Fruit fly (Drosophila melanogaster) whole organism, prepupa: ENCODE data around the gene Hf.
A peak's percentile ranks its signal among the peaks of the same experiment; 100 is the strongest.

Experiments used
- Blimp-1 ChIP-seq: fragments of 200-800 bp; sonication (Bioruptor generic); optimal IDR thresholded peaks from 3 replicates; lab custom pipeline; 2017; ENCODE audit warnings: missing biosample characterization, missing genetic modification characterization, mild to moderate bottlenecking, moderate library complexity, missing genetic modification reagents
- CG10631 ChIP-seq: fragments of 200-800 bp; sonication (Bioruptor generic); optimal IDR thresholded peaks from 2 replicates; lab custom pipeline; 2016; ENCODE audit warnings: missing biosample characterization, missing genetic modification characterization
- CG11294 ChIP-seq: fragments of 200-800 bp; sonication (Bioruptor generic); IDR thresholded peaks from 2 replicates; pipeline ENCODE4 v1.3.6; 2022; ENCODE audit warnings: missing biosample characterization, missing genetic modification characterization
- CG15336 ChIP-seq: fragments of 200-800 bp; sonication (Bioruptor generic); IDR thresholded peaks from 2 replicates; pipeline ENCODE4 v1.3.6; 2022; ENCODE audit warnings: missing biosample characterization, missing genetic modification characterization
- CG16779 ChIP-seq: fragments of 200-800 bp; sonication (Bioruptor generic); optimal IDR thresholded peaks from 3 replicates; lab custom pipeline; 2017; ENCODE audit warnings: missing biosample characterization, mild to moderate bottlenecking, missing genetic modification characterization
- CG31627 ChIP-seq: fragments of 200-800 bp; sonication (Bioruptor generic); optimal IDR thresholded peaks from 3 replicates; lab custom pipeline; 2016; ENCODE audit warnings: missing biosample characterization, missing genetic modification characterization
- CG32006 ChIP-seq: fragments of 200-800 bp; sonication (Bioruptor generic); optimal IDR thresholded peaks from 3 replicates; lab custom pipeline; 2017; ENCODE audit warnings: missing biosample characterization, mild to moderate bottlenecking, missing genetic modification characterization
- CG3919 ChIP-seq: fragments of 200-800 bp; sonication (Bioruptor generic); optimal IDR thresholded peaks from 3 replicates; lab custom pipeline; 2016; ENCODE audit warnings: missing biosample characterization, missing genetic modification characterization
- CG4318 ChIP-seq: fragments of 200-800 bp; sonication (Bioruptor generic); optimal IDR thresholded peaks from 3 replicates; lab custom pipeline; 2017; ENCODE audit warnings: missing biosample characterization, mild to moderate bottlenecking, missing genetic modification characterization
- CG6276 ChIP-seq: fragments of 200-800 bp; sonication (Bioruptor generic); optimal IDR thresholded peaks from 2 replicates; lab custom pipeline; 2017; ENCODE audit warnings: missing biosample characterization, mild to moderate bottlenecking, missing genetic modification characterization
- CG6792 ChIP-seq: fragments of 200-800 bp; sonication (Bioruptor generic); optimal IDR thresholded peaks from 3 replicates; lab custom pipeline; 2016; ENCODE audit warnings: missing biosample characterization, missing genetic modification characterization
- CG6854 ChIP-seq: fragments of 200-800 bp; sonication (Bioruptor generic); optimal IDR thresholded peaks from 2 replicates; lab custom pipeline; 2017; ENCODE audit warnings: missing biosample characterization, mild to moderate bottlenecking, missing genetic modification characterization
- CG7368 ChIP-seq: fragments of 200-800 bp; sonication (Bioruptor generic); optimal IDR thresholded peaks from 3 replicates; lab custom pipeline; 2016; ENCODE audit warnings: missing biosample characterization, missing genetic modification characterization
- Eip78C ChIP-seq: fragments of 200-800 bp; sonication (Bioruptor generic); peaks from one replicate; lab custom pipeline; 2016; ENCODE audit warnings: missing biosample characterization, missing genetic modification characterization
- Ets96B ChIP-seq: fragments of 200-800 bp; optimal IDR thresholded peaks from 2 replicates; lab custom pipeline; 2019; ENCODE audit warnings: missing biosample characterization, mild to moderate bottlenecking, missing genetic modification characterization, moderate library complexity
- Hr39 ChIP-seq: fragments of 200-800 bp; sonication (Bioruptor generic); optimal IDR thresholded peaks from 2 replicates; lab custom pipeline; 2016; ENCODE audit warnings: missing biosample characterization, missing genetic modification characterization
- Hr4 ChIP-seq: fragments of 200-800 bp; sonication (Bioruptor generic); optimal IDR thresholded peaks from 3 replicates; lab custom pipeline; 2016; ENCODE audit warnings: missing biosample characterization, missing genetic modification characterization
- Lpt ChIP-seq: fragments of 200-800 bp; sonication (Bioruptor generic); optimal IDR thresholded peaks from 3 replicates; lab custom pipeline; 2016; ENCODE audit warnings: missing biosample characterization, missing genetic modification characterization
- Met ChIP-seq: fragments of 200-800 bp; sonication (Bioruptor generic); optimal IDR thresholded peaks from 3 replicates; lab custom pipeline; 2016; ENCODE audit warnings: missing biosample characterization, missing genetic modification characterization
- Smox ChIP-seq: fragments of 200-800 bp; sonication (Bioruptor generic); optimal IDR thresholded peaks from 3 replicates; lab custom pipeline; 2016; ENCODE audit warnings: missing biosample characterization, missing genetic modification characterization
- acj6 ChIP-seq: fragments of 200-800 bp; sonication (Bioruptor generic); optimal IDR thresholded peaks from 3 replicates; lab custom pipeline; 2016; ENCODE audit warnings: missing biosample characterization, missing genetic modification characterization
- cyc ChIP-seq: fragments of 200-800 bp; sonication (Bioruptor generic); optimal IDR thresholded peaks from 3 replicates; lab custom pipeline; 2016; ENCODE audit warnings: missing biosample characterization, missing genetic modification characterization
- dac ChIP-seq: fragments of 200-800 bp; sonication (Bioruptor generic); optimal IDR thresholded peaks from 2 replicates; lab custom pipeline; 2017; ENCODE audit warnings: missing biosample characterization, mild to moderate bottlenecking, missing genetic modification characterization
- eg ChIP-seq: fragments of 200-800 bp; sonication (Bioruptor generic); IDR thresholded peaks from 3 replicates; pipeline ENCODE4 v1.3.6; 2022; ENCODE audit warnings: missing biosample characterization, missing genetic modification characterization
- esn ChIP-seq: fragments of 200-800 bp; sonication (Bioruptor generic); optimal IDR thresholded peaks from 2 replicates; lab custom pipeline; 2016; ENCODE audit warnings: missing biosample characterization, mild to moderate bottlenecking, missing genetic modification characterization, moderate library complexity
- fkh ChIP-seq: fragments of 200-800 bp; sonication (Bioruptor generic); optimal IDR thresholded peaks from 3 replicates; lab custom pipeline; 2017; ENCODE audit warnings: missing biosample characterization, mild to moderate bottlenecking, missing genetic modification characterization, moderate library complexity
- pdm3 ChIP-seq: fragments of 200-800 bp; sonication (Bioruptor generic); optimal IDR thresholded peaks from 3 replicates; lab custom pipeline; 2016; ENCODE audit warnings: missing biosample characterization, missing genetic modification characterization
- salr ChIP-seq, 2 experiments: fragments of 200-800 bp; sonication (Bioruptor generic); optimal IDR thresholded peaks; 3 replicates each; lab custom pipeline; 2016 to 2018; ENCODE audit warnings: missing biosample characterization in 2 of 2, missing genetic modification characterization in 2 of 2, mild to moderate bottlenecking in 1 of 2
- ss ChIP-seq, 2 experiments: fragments of 200-800 bp; sonication (Bioruptor generic); optimal IDR thresholded peaks; 2 replicates in 1 of 2; 3 replicates in 1 of 2; lab custom pipeline; 2017 to 2018; ENCODE audit warnings: mild to moderate bottlenecking in 2 of 2, missing biosample characterization in 2 of 2, missing genetic modification characterization in 2 of 2, moderate library complexity in 1 of 2
- svp ChIP-seq: fragments of 200-800 bp; sonication (Bioruptor generic); peaks from one replicate; lab custom pipeline; 2016; ENCODE audit warnings: missing biosample characterization, missing genetic modification characterization
- vri ChIP-seq: fragments of 200-800 bp; sonication (Bioruptor generic); optimal IDR thresholded peaks from 3 replicates; lab custom pipeline; 2016; ENCODE audit warnings: missing biosample characterization, mild to moderate bottlenecking, missing genetic modification characterization

The Hf gene

dm6 chr2L:19987875-19988665, 20.6 kb upstream of the Hf start:
- TF ChIP-seq CG6276 (GFP tag; lab: Kevin White, UChicago) (no peak), CG7368 (GFP tag; lab: Kevin White, UChicago) (no peak), vri (peak; percentile 37), CG10631 (GFP tag; lab: Kevin White, UChicago) (peak; percentile 27), acj6 (peak; percentile 18), CG4318 (GFP tag; lab: Kevin White, UChicago) (peak; percentile 11), CG31627 (GFP tag; lab: Kevin White, UChicago) (peak; percentile 5), Lpt (no peak), CG32006 (peak; percentile 40), pdm3 (GFP tag; lab: Kevin White, UChicago) (peak; percentile 18), CG11294 (no peak), svp (GFP tag; lab: Kevin White, UChicago) (peak; percentile 58), cyc (peak; percentile 16), Eip78C (peak; percentile 62), esn (peak; percentile 25), fkh (GFP tag; lab: Kevin White, UChicago) (peak; percentile 43)

DNA sequence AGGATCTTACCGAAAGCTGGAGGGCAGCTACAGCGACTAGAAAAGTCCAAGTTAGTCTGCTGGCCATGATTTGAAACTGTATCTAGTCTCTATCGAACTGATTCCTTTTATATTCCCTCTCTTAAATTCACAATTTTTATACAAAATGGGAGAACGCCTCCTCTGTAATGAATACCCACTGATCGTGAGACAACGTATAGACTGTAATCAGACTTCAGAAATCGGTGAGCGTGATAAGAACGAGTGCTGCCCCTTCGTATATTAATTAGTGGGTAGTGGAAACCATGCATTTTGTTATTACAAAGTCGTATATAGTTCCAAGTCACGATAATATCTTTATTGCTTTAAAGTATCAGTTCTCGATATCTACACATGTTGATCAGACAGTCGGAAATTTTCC, 1.1 kb downstream of the Hf start, which contains the start of gene OS9:
Gene OS9 (minus strand): TSS at position 101 of the 400 bp plus-strand sequence.
- TF ChIP-seq Hr39 (no peak), CG3919 (GFP tag; lab: Kevin White, UChicago) (no peak), Hr4 (GFP tag; lab: Kevin White, UChicago) (no peak), CG16779 (tag; lab: Kevin White, UChicago) (no peak), Smox (GFP tag; lab: Kevin White, UChicago) (no peak), Ets96B (no peak), eg (GFP tag; lab: Robert Waterston, UW) (no peak), CG6854 (no peak), CG7368 (GFP tag; lab: Kevin White, UChicago) (no peak), Met (no peak), CG32006 (no peak), ss (GFP tag; optimal IDR thresholded peaks at IDR 0.05; lab: Kevin White, UChicago) (no peak), Eip78C (no peak), Lpt (no peak)

- TF ChIP-seq acj6 (no peak), CG4318 (GFP tag; lab: Kevin White, UChicago) (no peak), CG6276 (GFP tag; lab: Kevin White, UChicago) (no peak), CG6792 (GFP tag; lab: Kevin White, UChicago) (no peak)
Measured at dm6 chr2L:19963836-19964235, 3.6 kb downstream of the Hf start, which contains the start of gene CG10680. TSS of gene CG10680 (plus strand) at chr2L:19964136.

- TF ChIP-seq salr (GFP tag; optimal IDR thresholded peaks at IDR 0.05; lab: Kevin White, UChicago) (no peak), CG15336 (GFP tag; lab: Robert Waterston, UW) (no peak), Blimp-1 (no peak)
Measured at dm6 chr2L:19962252-19962729, 5.2 kb downstream of the Hf start, which contains the start of the genes CG13965 and CG16772. TSS of gene CG13965 (minus strand) at chr2L:19962352. TSS of gene CG16772 (plus strand) at chr2L:19962679.

- TF ChIP-seq Met (no peak), Eip78C (peak; percentile 31), svp (GFP tag; lab: Kevin White, UChicago) (peak; percentile 30), dac (no peak)
- TF ChIP-seq, all 60 proteins: peak for 2
Measured at dm6 chr2L:19961585-19961984, 5.9 kb downstream of the Hf start, which contains the start of gene CG42866. TSS of gene CG42866 (minus strand) at chr2L:19961685.
